Worm (Caenorhabditis elegans) whole organism, L4 larva: Measurements from ENCODE around the gene ZK180.8.

Source experiments
- D1046.2 ChIP-seq: fragments of 200-800 bp; sonication (Bioruptor generic); IDR thresholded peaks from 2 replicates; pipeline ENCODE4 v1.3.6; 2022; ENCODE audit warnings: missing genetic modification characterization, missing compliant biosample characterization
- F26F4.8 ChIP-seq: fragments of 200-800 bp; sonication (Bioruptor generic); conservative IDR thresholded peaks from 2 replicates; pipeline ENCODE4 v1.3.6; 2022; ENCODE audit warnings: missing genetic modification characterization, missing compliant biosample characterization
- F37D6.2 ChIP-seq: sonication (generic microtip); optimal IDR thresholded peaks from 2 replicates; lab custom pipeline; 2016; ENCODE audit warnings: mild to moderate bottlenecking, missing genetic modification characterization, missing compliant biosample characterization
- F49E8.2 ChIP-seq: sonication (generic microtip); optimal IDR thresholded peaks from 2 replicates; lab custom pipeline; 2016; ENCODE audit warnings: missing compliant biosample characterization, mild to moderate bottlenecking, missing genetic modification characterization, borderline replicate concordance
- R02D3.7 ChIP-seq: fragments of 150-350 bp; sonication (generic microtip); optimal IDR thresholded peaks from 3 replicates; lab custom pipeline; 2014; ENCODE audit warnings: missing biosample characterization, missing genetic modification characterization
- T20F7.1 ChIP-seq: fragments of 200-800 bp; sonication (Bioruptor generic); optimal IDR thresholded peaks from 2 replicates; lab custom pipeline; 2018; ENCODE audit warnings: mild to moderate bottlenecking, missing genetic modification characterization, missing compliant biosample characterization
- Y48G9A.11 ChIP-seq: fragments of 200-800 bp; sonication (Bioruptor generic); IDR thresholded peaks from 2 replicates; pipeline ENCODE4 v1.3.6; 2022; ENCODE audit warnings: missing genetic modification reagents, missing genetic modification characterization, missing compliant biosample characterization
- Y5F2A.4 ChIP-seq: fragments of 200-800 bp; sonication (Bioruptor generic); optimal IDR thresholded peaks from 2 replicates; lab custom pipeline; 2018; ENCODE audit warnings: mild to moderate bottlenecking, missing genetic modification characterization, missing compliant biosample characterization
- Y75B8A.6 ChIP-seq: fragments of 200-800 bp; sonication (Bioruptor generic); IDR thresholded peaks from 2 replicates; pipeline ENCODE4 v1.3.6; 2022; ENCODE audit warnings: missing genetic modification reagents, missing genetic modification characterization, missing compliant biosample characterization
- ZK546.5 ChIP-seq, 2 experiments: sonication (generic microtip); optimal IDR thresholded peaks; 2 replicates each; lab custom pipeline; 2017; ENCODE audit warnings: missing biosample characterization in 2 of 2, missing genetic modification characterization in 2 of 2
- aha-1 ChIP-seq: fragments of 150-350 bp; peaks from one replicate; lab custom pipeline; 2014; ENCODE audit warnings: missing biosample characterization, missing genetic modification characterization
- aly-2 ChIP-seq: sonication (generic microtip); optimal IDR thresholded peaks from 2 replicates; lab custom pipeline; 2018; ENCODE audit warnings: missing biosample characterization, missing genetic modification characterization
- attf-4 ChIP-seq: sonication (generic microtip); optimal IDR thresholded peaks from 3 replicates; lab custom pipeline; 2017; ENCODE audit warnings: missing biosample characterization, missing genetic modification characterization
- ceh-28 ChIP-seq: fragments of 150-350 bp; optimal IDR thresholded peaks from 2 replicates; lab custom pipeline; 2014; ENCODE audit warnings: missing biosample characterization, missing genetic modification reagents, missing genetic modification characterization
- ceh-44 ChIP-seq: fragments of 200-800 bp; sonication (Bioruptor generic); IDR thresholded peaks from 2 replicates; pipeline ENCODE4 v1.3.6; 2022; ENCODE audit warnings: missing genetic modification reagents, missing genetic modification characterization, missing compliant biosample characterization
- ceh-82 ChIP-seq: sonication (generic microtip); optimal IDR thresholded peaks from 2 replicates; lab custom pipeline; 2017; ENCODE audit warnings: missing biosample characterization, missing genetic modification characterization
- daf-12 ChIP-seq: fragments of 150-350 bp; optimal IDR thresholded peaks from 2 replicates; lab custom pipeline; 2014; ENCODE audit warnings: missing biosample characterization, missing genetic modification reagents, missing genetic modification characterization
- daf-16 ChIP-seq, 3 experiments: sonication (generic microtip); optimal IDR thresholded peaks; 2 replicates each; lab custom pipeline; 2016 to 2017; ENCODE audit warnings: missing genetic modification characterization in 3 of 3, missing genetic modification reagents in 3 of 3, mild to moderate bottlenecking in 2 of 3, missing compliant biosample characterization in 2 of 3, missing biosample characterization in 1 of 3, moderate library complexity in 1 of 3
- daf-19 ChIP-seq: fragments of 200-800 bp; sonication (Bioruptor generic); conservative IDR thresholded peaks from 2 replicates; pipeline ENCODE4 v1.3.6; 2022; ENCODE audit warnings: missing genetic modification characterization, missing compliant biosample characterization
- dmd-6 ChIP-seq: fragments of 200-800 bp; sonication (Bioruptor generic); IDR thresholded peaks from 2 replicates; pipeline ENCODE4 v1.3.6; 2022; ENCODE audit warnings: missing genetic modification reagents, missing genetic modification characterization, missing compliant biosample characterization
- duxl-1 ChIP-seq: sonication (generic microtip); optimal IDR thresholded peaks from 2 replicates; lab custom pipeline; 2016; ENCODE audit warnings: mild to moderate bottlenecking, missing genetic modification characterization, moderate library complexity, missing compliant biosample characterization; ENCODE audit not compliant: poor library complexity
- fkh-10 ChIP-seq: fragments of 150-350 bp; optimal IDR thresholded peaks from 2 replicates; lab custom pipeline; 2014; ENCODE audit warnings: missing biosample characterization, missing genetic modification reagents, missing genetic modification characterization
- fos-1 ChIP-seq: fragments of 150-350 bp; optimal IDR thresholded peaks from 2 replicates; lab custom pipeline; 2014; ENCODE audit warnings: missing biosample characterization, missing genetic modification characterization
- gei-8 ChIP-seq: fragments of 200-800 bp; sonication (Bioruptor generic); optimal IDR thresholded peaks from 2 replicates; lab custom pipeline; 2018; ENCODE audit warnings: mild to moderate bottlenecking, missing genetic modification characterization, missing compliant biosample characterization
- hif-1 ChIP-seq, 2 experiments: sonication (generic microtip); optimal IDR thresholded peaks; 2 replicates each; lab custom pipeline; 2016 to 2017; ENCODE audit warnings: missing compliant biosample characterization in 2 of 2, missing genetic modification characterization in 2 of 2, missing genetic modification reagents in 2 of 2, missing genotype in 2 of 2, mild to moderate bottlenecking in 1 of 2
- lin-1 ChIP-seq: fragments of 200-800 bp; sonication (Bioruptor generic); IDR thresholded peaks from 2 replicates; pipeline ENCODE4 v1.3.6; 2022; ENCODE audit warnings: missing genetic modification reagents, missing genetic modification characterization, missing compliant biosample characterization
- lin-29 ChIP-seq: fragments of 200-800 bp; sonication (Bioruptor generic); IDR thresholded peaks from 2 replicates; pipeline ENCODE4 v1.3.6; 2022; ENCODE audit warnings: missing genetic modification reagents, missing genetic modification characterization, missing compliant biosample characterization
- lsy-2 ChIP-seq, 2 experiments: fragments of 150-350 bp in 1 of 2; sonication (generic microtip) in 1 of 2; optimal IDR thresholded peaks; 2 replicates each; lab custom pipeline; 2014 to 2017; ENCODE audit warnings: missing biosample characterization in 2 of 2, missing genetic modification characterization in 2 of 2
- madf-5 ChIP-seq, 2 experiments: fragments of 200-800 bp; sonication (Bioruptor generic); IDR thresholded peaks; 2 replicates each; pipeline ENCODE4 v1.3.6; 2022; ENCODE audit warnings: missing compliant biosample characterization in 2 of 2, missing genetic modification characterization in 2 of 2
- madf-9 ChIP-seq: fragments of 200-800 bp; sonication (Bioruptor generic); conservative IDR thresholded peaks from 2 replicates; pipeline ENCODE4 v1.3.6; 2022; ENCODE audit warnings: missing genetic modification reagents, missing genetic modification characterization, missing compliant biosample characterization
- mdl-1 ChIP-seq, 2 experiments: fragments of 150-350 bp in 1 of 2; sonication (generic microtip) in 1 of 2; optimal IDR thresholded peaks; 2 replicates each; lab custom pipeline; 2014 to 2017; ENCODE audit warnings: missing biosample characterization in 2 of 2, missing genetic modification characterization in 2 of 2
- mep-1 ChIP-seq: fragments of 150-350 bp; sonication (generic microtip); optimal IDR thresholded peaks from 3 replicates; lab custom pipeline; 2014; ENCODE audit warnings: missing biosample characterization, missing genetic modification characterization
- mxl-2 ChIP-seq: fragments of 200-800 bp; sonication (Bioruptor generic); conservative IDR thresholded peaks from 2 replicates; pipeline ENCODE4 v1.3.6; 2022; ENCODE audit warnings: missing genetic modification reagents, missing genetic modification characterization, missing compliant biosample characterization
- nhr-10 ChIP-seq: fragments of 150-350 bp; optimal IDR thresholded peaks from 2 replicates; lab custom pipeline; 2014; ENCODE audit warnings: missing biosample characterization, missing genetic modification characterization
- nhr-102 ChIP-seq: sonication (generic microtip); optimal IDR thresholded peaks from 2 replicates; lab custom pipeline; 2016; ENCODE audit warnings: mild to moderate bottlenecking, missing genetic modification characterization, moderate library complexity, missing compliant biosample characterization
- nhr-11 ChIP-seq: fragments of 150-350 bp; optimal IDR thresholded peaks from 2 replicates; lab custom pipeline; 2014; ENCODE audit warnings: missing biosample characterization, missing genetic modification characterization
- nhr-237 ChIP-seq: sonication (generic microtip); optimal IDR thresholded peaks from 2 replicates; lab custom pipeline; 2017; ENCODE audit warnings: missing biosample characterization, missing genetic modification characterization
- nhr-28 ChIP-seq: fragments of 150-350 bp; optimal IDR thresholded peaks from 2 replicates; lab custom pipeline; 2014; ENCODE audit warnings: missing biosample characterization, missing genetic modification characterization
- nhr-41 ChIP-seq: fragments of 200-800 bp; sonication (Bioruptor generic); IDR thresholded peaks from 2 replicates; pipeline ENCODE4 v1.3.6; 2022; ENCODE audit warnings: missing genetic modification reagents, missing genetic modification characterization, missing compliant biosample characterization
- nhr-48 ChIP-seq: sonication (generic microtip); optimal IDR thresholded peaks from 2 replicates; lab custom pipeline; 2016; ENCODE audit warnings: mild to moderate bottlenecking, missing genetic modification characterization, missing compliant biosample characterization
- nhr-6 ChIP-seq: fragments of 150-350 bp; optimal IDR thresholded peaks from 2 replicates; lab custom pipeline; 2014; ENCODE audit warnings: missing biosample characterization, missing genetic modification characterization
- nhr-76 ChIP-seq: fragments of 150-350 bp; optimal IDR thresholded peaks from 2 replicates; lab custom pipeline; 2014; ENCODE audit warnings: missing biosample characterization, missing genetic modification characterization
- php-3 ChIP-seq: fragments of 200-800 bp; sonication (Bioruptor generic); IDR thresholded peaks from 2 replicates; pipeline ENCODE4 v1.3.6; 2022; ENCODE audit warnings: missing genetic modification reagents, missing genetic modification characterization, missing compliant biosample characterization
- set-16 ChIP-seq: fragments of 200-800 bp; sonication (Bioruptor generic); IDR thresholded peaks from 2 replicates; pipeline ENCODE4 v1.3.6; 2022; ENCODE audit warnings: missing genetic modification reagents, missing genetic modification characterization, missing compliant biosample characterization
- skn-1 ChIP-seq: fragments of 150-350 bp; optimal IDR thresholded peaks from 2 replicates; lab custom pipeline; 2014; ENCODE audit warnings: missing biosample characterization, missing genetic modification characterization
- spr-3 ChIP-seq: fragments of 200-800 bp; sonication (Bioruptor generic); optimal IDR thresholded peaks from 2 replicates; lab custom pipeline; 2018; ENCODE audit warnings: mild to moderate bottlenecking, missing genetic modification characterization, missing compliant biosample characterization
- zfp-2 ChIP-seq: sonication (generic microtip); optimal IDR thresholded peaks from 2 replicates; lab custom pipeline; 2016; ENCODE audit warnings: mild to moderate bottlenecking, missing genetic modification characterization, missing compliant biosample characterization
- zfp-3 ChIP-seq: fragments of 200-800 bp; sonication (Bioruptor generic); conservative IDR thresholded peaks from 2 replicates; pipeline ENCODE4 v1.3.6; 2022; ENCODE audit warnings: missing genetic modification reagents, missing genetic modification characterization, missing compliant biosample characterization
- zip-2 ChIP-seq: fragments of 150-350 bp; optimal IDR thresholded peaks from 2 replicates; lab custom pipeline; 2014; ENCODE audit warnings: missing biosample characterization, missing genetic modification characterization

Gene ZK180.8

ce11 chrIV:4469770-4470709, 41.5 kb downstream of the ZK180.8 start (continued):
- no peak for TF ChIP-seq gei-8
- no peak for TF ChIP-seq ZK546.5 (tag; optimal IDR thresholded peaks at IDR 0.05; lab: Kevin White, UChicago)
- peak; percentile 13 for TF ChIP-seq nhr-28 (tag; lab: Kevin White, UChicago)
- no peak for TF ChIP-seq nhr-41 (GFP tag; lab: Robert Waterston, UW)
- peak; percentile 40 for TF ChIP-seq nhr-6
- TF ChIP-seq lin-29 (GFP tag; lab: Robert Waterston, UW) = 0 out of 2 replicates have a peak, but pooled peaks have one; percentile 12
- 0 out of 2 replicates have a peak, but pooled peaks have one; percentile 19 for TF ChIP-seq madf-9 (GFP tag; lab: Robert Waterston, UW)
- TF ChIP-seq zip-2 (tag; lab: Kevin White, UChicago) = no peak
- TF ChIP-seq D1046.2 (GFP tag; lab: Robert Waterston, UW) = no peak
- peak; percentile 83 for TF ChIP-seq fkh-10 (GFP tag; lab: Kevin White, UChicago)
- no peak for TF ChIP-seq nhr-10 (tag; lab: Kevin White, UChicago)
- TF ChIP-seq mxl-2 (GFP tag; lab: Robert Waterston, UW) = peak; percentile 78
- peak; percentile 18 for TF ChIP-seq F37D6.2 (tag; lab: Kevin White, UChicago)
- no peak for TF ChIP-seq zfp-2 (tag; lab: Kevin White, UChicago)
- no peak for TF ChIP-seq R02D3.7 (tag; lab: Kevin White, UChicago)
- peak; percentile 36 for TF ChIP-seq duxl-1 (tag; lab: Kevin White, UChicago)
- no peak for TF ChIP-seq aly-2
- peak; percentile 65 for TF ChIP-seq zfp-3 (GFP tag; lab: Robert Waterston, UW)
- TF ChIP-seq set-16 = peak; percentile 77
- peak; percentile 58 for TF ChIP-seq mep-1 (tag; lab: Kevin White, UChicago)
- TF ChIP-seq nhr-76 (tag; lab: Kevin White, UChicago) = no peak
- peak; percentile 82 for TF ChIP-seq dmd-6 (GFP tag; lab: Robert Waterston, UW)
- TF ChIP-seq nhr-102 (tag; lab: Kevin White, UChicago) = peak; percentile 51
- 0 out of 4 replicates have a peak, but pooled peaks of 1 of the 2 experiments have one; percentile 35 for TF ChIP-seq madf-5 (GFP tag; IDR thresholded peaks at IDR 0.05; lab: Robert Waterston, UW)
- no peak for TF ChIP-seq daf-12 (tag; lab: Kevin White, UChicago)
- no peak for TF ChIP-seq nhr-237 (tag; lab: Kevin White, UChicago)
- TF ChIP-seq attf-4 = no peak
- TF ChIP-seq T20F7.1 (GFP tag; lab: Kevin White, UChicago) = no peak
- no peak for TF ChIP-seq ceh-82 (tag; lab: Kevin White, UChicago)
- no peak for TF ChIP-seq F26F4.8 (GFP tag; lab: Robert Waterston, UW)
- peak; percentile 42 for TF ChIP-seq spr-3
- no peak; the same call in 1 of the 2 replicates for TF ChIP-seq daf-19 (GFP tag; lab: Robert Waterston, UW)
- no peak for TF ChIP-seq ceh-44 (GFP tag; lab: Robert Waterston, UW)
- no peak for TF ChIP-seq Y5F2A.4
- TF ChIP-seq fos-1 (tag; lab: Kevin White, UChicago) = no peak
- TF ChIP-seq Y75B8A.6 (GFP tag; lab: Robert Waterston, UW) = no peak
- TF ChIP-seq ceh-28 = no peak
- no peak for TF ChIP-seq skn-1 (tag; lab: Kevin White, UChicago)
- TF ChIP-seq lin-1 (GFP tag; lab: Robert Waterston, UW) = peak; percentile 25; the same call in 1 of the 2 replicates
- peak; percentile 74 to 99 for TF ChIP-seq mdl-1 (tag; optimal IDR thresholded peaks at IDR 0.05; lab: Kevin White, UChicago)
- no peak for TF ChIP-seq F49E8.2 (tag; lab: Kevin White, UChicago)
- no peak for TF ChIP-seq Y48G9A.11
- peak; percentile 60 to 67 for TF ChIP-seq lsy-2 (tag; optimal IDR thresholded peaks at IDR 0.05; lab: Kevin White, UChicago)
- TF ChIP-seq php-3 (GFP tag; lab: Robert Waterston, UW) = peak; percentile 45
- peak in 1 of 2 experiments; percentile 38 for TF ChIP-seq daf-16 (GFP tag; optimal IDR thresholded peaks at IDR 0.05; lab: Kevin White, UChicago)
- peak; percentile 98 for TF ChIP-seq daf-16 (tag; optimal IDR thresholded peaks at IDR 0.05; lab: Kevin White, UChicago)
- peak; percentile 96 for TF ChIP-seq aha-1 (tag; lab: Kevin White, UChicago)
- TF ChIP-seq nhr-48 (tag; lab: Kevin White, UChicago) = no peak
- peak; percentile 70 for TF ChIP-seq nhr-11 (tag; lab: Kevin White, UChicago)
- peak; percentile 1 to 71 for TF ChIP-seq hif-1 (tag; optimal IDR thresholded peaks at IDR 0.05; lab: Kevin White, UChicago)
